Fruit fly (Drosophila melanogaster) whole organism, pupa: ENCODE results near the gene CG17570.

Experiments
- CG13204 ChIP-seq: fragments of 200-800 bp; sonication (Bioruptor generic); optimal IDR thresholded peaks from 2 replicates; lab custom pipeline; 2018; ENCODE audit warnings: missing biosample characterization, mild to moderate bottlenecking, missing genetic modification characterization, moderate library complexity
- CG8159 ChIP-seq: fragments of 200-800 bp; sonication (Bioruptor generic); optimal IDR thresholded peaks from 3 replicates; lab custom pipeline; 2018; ENCODE audit warnings: missing biosample characterization, mild to moderate bottlenecking, missing genetic modification characterization, moderate library complexity
- CG9948 ChIP-seq: fragments of 200-800 bp; sonication (Bioruptor generic); optimal IDR thresholded peaks from 2 replicates; lab custom pipeline; 2018; ENCODE audit warnings: missing biosample characterization, mild to moderate bottlenecking, missing genetic modification characterization, moderate library complexity
- EcR ChIP-seq: fragments of 200-800 bp; sonication (Bioruptor generic); optimal IDR thresholded peaks from 3 replicates; lab custom pipeline; 2019; ENCODE audit warnings: missing biosample characterization, missing genetic modification characterization, mild to moderate bottlenecking, moderate library complexity, missing genetic modification reagents
- Pif1A ChIP-seq: fragments of 200-800 bp; sonication (Bioruptor generic); optimal IDR thresholded peaks from 3 replicates; lab custom pipeline; 2016; ENCODE audit warnings: missing biosample characterization, missing genetic modification characterization
- Snoo ChIP-seq: fragments of 200-800 bp; sonication (Bioruptor generic); optimal IDR thresholded peaks from 3 replicates; lab custom pipeline; 2017; ENCODE audit warnings: missing biosample characterization, mild to moderate bottlenecking, missing genetic modification characterization, inconsistent platforms
- fd96Ca ChIP-seq: fragments of 200-800 bp; sonication (Bioruptor generic); IDR thresholded peaks from 3 replicates; pipeline ENCODE4 v1.3.6; 2022; ENCODE audit warnings: missing biosample characterization, missing genetic modification characterization

- TF ChIP-seq CG9948 (tag; lab: Kevin White, UChicago) (no peak), fd96Ca (GFP tag; lab: Robert Waterston, UW) (no peak), Pif1A (GFP tag; lab: Kevin White, UChicago) (no peak), CG13204 (no peak), CG8159 (tag; lab: Kevin White, UChicago) (no peak), Snoo (tag; lab: Kevin White, UChicago) (no peak), EcR (GFP tag; lab: Kevin White, UChicago) (no peak)
Observed at dm6 chr2L:20313117-20313645, 49.0 kb upstream of the CG17570 start.
